Worm (Caenorhabditis elegans) whole organism, L4 larva: ENCODE results near the gene F28G4.2.

Experiments
- F26F4.8 ChIP-seq: fragments of 200-800 bp; sonication (Bioruptor generic); conservative IDR thresholded peaks from 2 replicates; pipeline ENCODE4 v1.3.6; 2022; ENCODE audit warnings: missing genetic modification characterization, missing compliant biosample characterization
- T26A8.4 ChIP-seq: fragments of 200-800 bp; sonication (Bioruptor generic); IDR thresholded peaks from 2 replicates; pipeline ENCODE4 v1.3.6; 2022; ENCODE audit warnings: missing genetic modification characterization, missing compliant biosample characterization
- Y48G9A.11 ChIP-seq: fragments of 200-800 bp; sonication (Bioruptor generic); IDR thresholded peaks from 2 replicates; pipeline ENCODE4 v1.3.6; 2022; ENCODE audit warnings: missing genetic modification reagents, missing genetic modification characterization, missing compliant biosample characterization
- aly-2 ChIP-seq: sonication (generic microtip); optimal IDR thresholded peaks from 2 replicates; lab custom pipeline; 2018; ENCODE audit warnings: missing biosample characterization, missing genetic modification characterization
- ceh-20 ChIP-seq: fragments of 200-800 bp; sonication (Bioruptor generic); IDR thresholded peaks from 2 replicates; pipeline ENCODE4 v1.3.6; 2022; ENCODE audit warnings: missing genetic modification reagents, missing genetic modification characterization, missing compliant biosample characterization
- ceh-44 ChIP-seq: fragments of 200-800 bp; sonication (Bioruptor generic); IDR thresholded peaks from 2 replicates; pipeline ENCODE4 v1.3.6; 2022; ENCODE audit warnings: missing genetic modification reagents, missing genetic modification characterization, missing compliant biosample characterization
- ceh-82 ChIP-seq: sonication (generic microtip); optimal IDR thresholded peaks from 2 replicates; lab custom pipeline; 2017; ENCODE audit warnings: missing biosample characterization, missing genetic modification characterization
- cey-2 ChIP-seq: sonication (generic microtip); optimal IDR thresholded peaks from 3 replicates; lab custom pipeline; 2017; ENCODE audit warnings: missing genetic modification characterization, mild to moderate bottlenecking, missing compliant biosample characterization, antibody characterized with exemption, borderline replicate concordance; ENCODE audit not compliant: insufficient read depth
- dmd-6 ChIP-seq: fragments of 200-800 bp; sonication (Bioruptor generic); IDR thresholded peaks from 2 replicates; pipeline ENCODE4 v1.3.6; 2022; ENCODE audit warnings: missing genetic modification reagents, missing genetic modification characterization, missing compliant biosample characterization
- dmd-8 ChIP-seq: fragments of 200-800 bp; sonication (Bioruptor generic); IDR thresholded peaks from 2 replicates; pipeline ENCODE4 v1.3.6; 2022; ENCODE audit warnings: missing genetic modification characterization, missing compliant biosample characterization
- dve-1 ChIP-seq: sonication (generic microtip); optimal IDR thresholded peaks from 2 replicates; lab custom pipeline; 2017; ENCODE audit warnings: antibody characterized with exemption, mild to moderate bottlenecking, missing genetic modification characterization, missing compliant biosample characterization; ENCODE audit not compliant: insufficient read depth
- hif-1 ChIP-seq, 2 experiments: sonication (generic microtip); optimal IDR thresholded peaks; 2 replicates each; lab custom pipeline; 2016 to 2017; ENCODE audit warnings: missing compliant biosample characterization in 2 of 2, missing genetic modification characterization in 2 of 2, missing genetic modification reagents in 2 of 2, missing genotype in 2 of 2, mild to moderate bottlenecking in 1 of 2
- hlh-11 ChIP-seq: fragments of 200-800 bp; sonication (Bioruptor generic); optimal IDR thresholded peaks from 2 replicates; lab custom pipeline; 2018; ENCODE audit warnings: mild to moderate bottlenecking, missing genetic modification characterization, missing compliant biosample characterization
- hlh-30 ChIP-seq: sonication (generic microtip); optimal IDR thresholded peaks from 2 replicates; lab custom pipeline; 2017; ENCODE audit warnings: antibody characterized with exemption, mild to moderate bottlenecking, missing genetic modification characterization, missing compliant biosample characterization; ENCODE audit not compliant: insufficient read depth
- hmg-1.1 ChIP-seq: fragments of 200-800 bp; sonication (Bioruptor generic); IDR thresholded peaks from 2 replicates; pipeline ENCODE4 v1.3.6; 2022; ENCODE audit warnings: missing genetic modification reagents, missing genetic modification characterization, missing compliant biosample characterization
- jun-1 ChIP-seq: fragments of 150-350 bp; optimal IDR thresholded peaks from 2 replicates; lab custom pipeline; 2014; ENCODE audit warnings: missing biosample characterization, missing genetic modification reagents, missing genetic modification characterization
- lim-7 ChIP-seq: fragments of 200-800 bp; sonication (Bioruptor generic); IDR thresholded peaks from 2 replicates; pipeline ENCODE4 v1.3.6; 2022; ENCODE audit warnings: missing genetic modification characterization, missing compliant biosample characterization
- lin-15B ChIP-seq: fragments of 150-350 bp; sonication (generic microtip); optimal IDR thresholded peaks from 3 replicates; lab custom pipeline; 2014; ENCODE audit warnings: missing biosample characterization, missing genetic modification characterization
- lir-3 ChIP-seq: sonication (generic microtip); optimal IDR thresholded peaks from 2 replicates; lab custom pipeline; 2016; ENCODE audit warnings: mild to moderate bottlenecking, missing genetic modification characterization, missing compliant biosample characterization
- madf-5 ChIP-seq, 2 experiments: fragments of 200-800 bp; sonication (Bioruptor generic); IDR thresholded peaks; 2 replicates each; pipeline ENCODE4 v1.3.6; 2022; ENCODE audit warnings: missing compliant biosample characterization in 2 of 2, missing genetic modification characterization in 2 of 2
- madf-9 ChIP-seq: fragments of 200-800 bp; sonication (Bioruptor generic); conservative IDR thresholded peaks from 2 replicates; pipeline ENCODE4 v1.3.6; 2022; ENCODE audit warnings: missing genetic modification reagents, missing genetic modification characterization, missing compliant biosample characterization
- mdl-1 ChIP-seq, 2 experiments: fragments of 150-350 bp in 1 of 2; sonication (generic microtip) in 1 of 2; optimal IDR thresholded peaks; 2 replicates each; lab custom pipeline; 2014 to 2017; ENCODE audit warnings: missing biosample characterization in 2 of 2, missing genetic modification characterization in 2 of 2
- mes-2 ChIP-seq: sonication (generic microtip); optimal IDR thresholded peaks from 2 replicates; lab custom pipeline; 2016; ENCODE audit warnings: missing genotype, mild to moderate bottlenecking, missing genetic modification characterization, missing compliant biosample characterization; ENCODE audit not compliant: poor library complexity, severe bottlenecking
- nhr-102 ChIP-seq: sonication (generic microtip); optimal IDR thresholded peaks from 2 replicates; lab custom pipeline; 2016; ENCODE audit warnings: mild to moderate bottlenecking, missing genetic modification characterization, moderate library complexity, missing compliant biosample characterization
- nhr-11 ChIP-seq: fragments of 150-350 bp; optimal IDR thresholded peaks from 2 replicates; lab custom pipeline; 2014; ENCODE audit warnings: missing biosample characterization, missing genetic modification characterization
- nhr-111 ChIP-seq: fragments of 200-800 bp; sonication (Bioruptor generic); optimal IDR thresholded peaks from 2 replicates; lab custom pipeline; 2018; ENCODE audit warnings: mild to moderate bottlenecking, missing genetic modification characterization, missing compliant biosample characterization
- nhr-237 ChIP-seq: sonication (generic microtip); optimal IDR thresholded peaks from 2 replicates; lab custom pipeline; 2017; ENCODE audit warnings: missing biosample characterization, missing genetic modification characterization
- nhr-76 ChIP-seq: fragments of 150-350 bp; optimal IDR thresholded peaks from 2 replicates; lab custom pipeline; 2014; ENCODE audit warnings: missing biosample characterization, missing genetic modification characterization
- rbr-2 ChIP-seq: sonication (generic microtip); optimal IDR thresholded peaks from 2 replicates; lab custom pipeline; 2016; ENCODE audit warnings: missing genotype, missing genetic modification characterization, missing compliant biosample characterization
- tra-1 ChIP-seq: fragments of 200-800 bp; sonication (Bioruptor generic); IDR thresholded peaks from 2 replicates; pipeline ENCODE4 v1.3.6; 2022; ENCODE audit warnings: missing genetic modification reagents, missing genetic modification characterization, missing compliant biosample characterization
- unc-39 ChIP-seq: sonication (generic microtip); optimal IDR thresholded peaks from 2 replicates; lab custom pipeline; 2017; ENCODE audit warnings: missing biosample characterization, missing genetic modification characterization
- ztf-11 ChIP-seq: fragments of 150-350 bp; optimal IDR thresholded peaks from 2 replicates; lab custom pipeline; 2014; ENCODE audit warnings: missing biosample characterization, missing genetic modification characterization
- ztf-7 ChIP-seq: fragments of 150-350 bp; optimal IDR thresholded peaks from 2 replicates; lab custom pipeline; 2014; ENCODE audit warnings: missing biosample characterization, missing genetic modification characterization

The F28G4.2 gene

DNA sequence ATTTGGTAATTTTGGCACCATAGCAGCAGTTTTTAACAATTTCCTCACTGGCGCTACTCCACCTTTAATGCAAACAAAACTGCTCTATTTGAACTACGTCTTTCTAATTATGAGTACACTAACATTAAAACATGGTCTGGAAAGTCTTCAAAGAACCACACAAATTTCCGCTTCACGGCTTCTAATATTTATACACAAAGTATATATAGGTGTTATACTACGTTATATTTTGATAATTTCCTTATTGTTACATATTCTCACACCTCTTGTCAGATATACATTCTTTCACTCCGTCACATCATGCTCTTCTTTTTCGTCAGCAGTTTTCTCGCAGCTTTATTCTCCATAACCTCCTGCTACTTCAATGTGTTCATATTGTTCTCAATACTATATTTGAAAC, 18.2 kb upstream of the F28G4.2 start, which contains the start of gene srbc-82:
Gene srbc-82 (plus strand): TSS at position 301 of the 400 bp plus-strand sequence.
- no peak for TF ChIP-seq hmg-1.1 (GFP tag; lab: Robert Waterston, UW)
- no peak for TF ChIP-seq madf-9
- no peak for TF ChIP-seq lin-15B (tag; lab: Kevin White, UChicago)
- TF ChIP-seq nhr-11 = no peak
- TF ChIP-seq unc-39 (tag; lab: Kevin White, UChicago) = no peak
- TF ChIP-seq lir-3 (tag; lab: Kevin White, UChicago) = no peak
- TF ChIP-seq dve-1 (tag; lab: Kevin White, UChicago) = no peak
- no peak for TF ChIP-seq hif-1 (tag; optimal IDR thresholded peaks at IDR 0.05; lab: Kevin White, UChicago)
- TF ChIP-seq aly-2 = no peak
- no peak for TF ChIP-seq hlh-11 (tag; lab: Kevin White, UChicago)
- no peak for TF ChIP-seq madf-5 (GFP tag; IDR thresholded peaks at IDR 0.05; lab: Robert Waterston, UW)

DNA sequence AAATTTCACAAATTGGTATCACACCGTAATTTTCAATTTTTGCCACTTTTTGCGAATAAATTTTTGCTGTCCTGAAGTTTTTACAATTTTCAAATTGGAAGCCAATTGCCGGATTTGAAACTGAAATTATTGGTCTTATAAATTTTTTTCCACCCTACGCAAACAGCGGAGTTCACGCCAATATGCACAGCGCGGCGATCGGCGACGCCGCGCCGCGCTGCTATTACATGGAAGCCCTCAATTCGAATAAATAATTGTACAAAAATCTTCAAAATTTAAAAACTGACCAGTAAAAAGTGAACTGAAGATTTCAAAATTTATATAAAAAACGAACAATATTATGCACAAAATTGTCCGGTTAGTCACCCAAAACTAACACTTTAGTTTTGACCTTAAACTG, 17.7 kb upstream of the F28G4.2 start:
- TF ChIP-seq ztf-7 (no peak), rbr-2 (no peak), nhr-237 (tag; lab: Kevin White, UChicago) (no peak)
- TF ChIP-seq, all 104 proteins: peak for 0

DNA sequence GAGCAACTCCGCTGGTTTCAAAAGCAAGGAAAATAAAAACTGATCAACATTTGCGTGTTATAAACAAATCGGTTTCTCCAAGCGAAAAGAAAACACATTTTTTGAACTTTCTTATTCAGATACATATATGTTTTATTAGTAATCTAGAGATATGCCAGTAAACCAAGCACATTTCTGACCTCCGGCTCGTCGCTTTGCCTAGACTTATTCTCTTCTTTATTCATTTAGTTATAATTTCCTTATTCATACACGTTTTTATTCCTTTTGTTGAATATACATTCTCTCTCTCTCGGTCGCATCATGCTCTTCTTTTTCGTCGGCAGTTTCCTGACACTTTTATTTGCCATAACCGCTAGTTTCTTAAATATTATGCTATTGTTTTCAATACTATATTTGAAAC, 16.5 kb upstream of the F28G4.2 start, which contains the start of gene srbc-84:
Gene srbc-84 (plus strand): TSS at position 301 of the 400 bp plus-strand sequence.
- TF ChIP-seq ztf-11 = no peak
- no peak for TF ChIP-seq dmd-8 (GFP tag; lab: Robert Waterston, UW)
- TF ChIP-seq Y48G9A.11 = no peak
- no peak for TF ChIP-seq T26A8.4 (GFP tag; lab: Robert Waterston, UW)
- TF ChIP-seq mes-2 (tag; lab: Kevin White, UChicago) = no peak
- TF ChIP-seq hif-1 (tag; optimal IDR thresholded peaks at IDR 0.05; lab: Kevin White, UChicago) = no peak
- TF ChIP-seq cey-2 = no peak
- TF ChIP-seq dmd-6 (GFP tag; lab: Robert Waterston, UW) = no peak
- no peak for TF ChIP-seq ceh-44 (GFP tag; lab: Robert Waterston, UW)
- no peak for TF ChIP-seq nhr-111 (GFP tag; lab: Kevin White, UChicago)
- TF ChIP-seq F26F4.8 (GFP tag; lab: Robert Waterston, UW) = no peak
- no peak for TF ChIP-seq hlh-30

DNA sequence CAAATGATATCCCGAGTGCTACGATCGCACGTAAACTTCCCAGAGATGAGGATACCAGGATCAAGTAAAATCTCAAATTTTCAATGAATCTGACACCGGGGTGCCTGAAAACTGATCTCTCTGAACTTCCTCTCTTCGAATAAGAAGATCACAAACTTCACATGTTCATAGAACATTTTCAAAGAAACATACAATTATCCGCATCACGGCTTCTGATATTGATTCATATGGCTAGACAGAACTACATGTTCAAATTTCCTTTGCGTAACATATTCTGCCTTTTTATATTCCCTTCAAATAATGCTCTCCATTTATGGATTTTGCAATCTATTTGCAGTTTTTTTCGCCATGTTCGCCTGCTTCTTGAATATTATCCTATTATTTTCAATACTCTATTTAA, 14.9 kb upstream of the F28G4.2 start, which contains the start of gene srbc-83:
Gene srbc-83 (plus strand): TSS at position 301 of the 400 bp plus-strand sequence.
- TF ChIP-seq ceh-20 (no peak), ztf-11 (no peak), lim-7 (GFP tag; lab: Robert Waterston, UW) (no peak), mdl-1 (tag; optimal IDR thresholded peaks at IDR 0.05; lab: Kevin White, UChicago) (no peak), ceh-44 (GFP tag; lab: Robert Waterston, UW) (no peak), ceh-82 (tag; lab: Kevin White, UChicago) (no peak), hlh-30 (no peak), jun-1 (tag; lab: Kevin White, UChicago) (no peak), madf-9 (no peak), nhr-76 (tag; lab: Kevin White, UChicago) (no peak), tra-1 (GFP tag; lab: Robert Waterston, UW) (no peak), nhr-11 (no peak), nhr-102 (no peak)

DNA sequence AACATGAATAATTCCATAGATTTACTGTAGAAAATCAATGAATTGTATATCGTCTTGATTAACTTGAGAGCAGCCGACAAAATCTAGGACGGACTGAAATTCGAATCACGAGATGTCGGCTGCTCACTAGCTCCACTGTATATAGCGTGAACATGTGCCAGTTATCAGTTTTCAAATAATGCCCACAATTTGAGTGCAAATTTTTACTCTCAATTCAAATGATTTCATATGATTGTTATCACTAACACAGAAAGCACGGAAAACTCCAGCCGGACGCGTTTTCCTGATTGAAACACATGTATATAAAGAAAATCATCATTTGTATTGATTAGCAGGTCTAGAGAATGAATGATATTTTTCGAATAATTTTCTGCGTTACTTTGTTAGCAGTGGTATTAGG, 10.3 kb upstream of the F28G4.2 start, which contains the start of gene oac-5:
Gene oac-5 (plus strand): TSS at position 301 of the 400 bp plus-strand sequence.
- TF ChIP-seq hif-1 (tag; optimal IDR thresholded peaks at IDR 0.05; lab: Kevin White, UChicago) (no peak), dmd-6 (GFP tag; lab: Robert Waterston, UW) (peak; percentile 75)
- TF ChIP-seq, all 104 proteins: peak for 1
